Worm (Caenorhabditis elegans) whole organism, L4 larva: Measurements from ENCODE around the gene cav-1.

ENCODE experiments used
- F44E2.7 ChIP-seq: fragments of 200-800 bp; sonication (Bioruptor generic); IDR thresholded peaks from 2 replicates; pipeline ENCODE4 v2.1.2; 2022; ENCODE audit warnings: missing genetic modification characterization, missing compliant biosample characterization
- F49E8.2 ChIP-seq: sonication (generic microtip); optimal IDR thresholded peaks from 2 replicates; lab custom pipeline; 2016; ENCODE audit warnings: missing compliant biosample characterization, mild to moderate bottlenecking, missing genetic modification characterization, borderline replicate concordance
- Y105C5A.15 ChIP-seq: fragments of 200-800 bp; sonication (Bioruptor generic); IDR thresholded peaks from 2 replicates; pipeline ENCODE4 v1.3.6; 2022; ENCODE audit warnings: missing genetic modification characterization, missing compliant biosample characterization
- Y5F2A.4 ChIP-seq: fragments of 200-800 bp; sonication (Bioruptor generic); optimal IDR thresholded peaks from 2 replicates; lab custom pipeline; 2018; ENCODE audit warnings: mild to moderate bottlenecking, missing genetic modification characterization, missing compliant biosample characterization
- aha-1 ChIP-seq: fragments of 150-350 bp; peaks from one replicate; lab custom pipeline; 2014; ENCODE audit warnings: missing biosample characterization, missing genetic modification characterization
- ces-1 ChIP-seq: fragments of 150-350 bp; sonication (generic microtip); optimal IDR thresholded peaks from 4 replicates; lab custom pipeline; 2014; ENCODE audit warnings: missing biosample characterization, missing genetic modification reagents, missing genetic modification characterization
- ctbp-1 ChIP-seq: fragments of 200-800 bp; sonication (Bioruptor generic); IDR thresholded peaks from 2 replicates; pipeline ENCODE4 v1.3.6; 2022; ENCODE audit warnings: missing genetic modification reagents, missing genetic modification characterization, missing compliant biosample characterization
- daf-12 ChIP-seq: fragments of 150-350 bp; optimal IDR thresholded peaks from 2 replicates; lab custom pipeline; 2014; ENCODE audit warnings: missing biosample characterization, missing genetic modification reagents, missing genetic modification characterization
- dmd-8 ChIP-seq: fragments of 200-800 bp; sonication (Bioruptor generic); IDR thresholded peaks from 2 replicates; pipeline ENCODE4 v1.3.6; 2022; ENCODE audit warnings: missing genetic modification characterization, missing compliant biosample characterization
- dmd-9 ChIP-seq: fragments of 200-800 bp; sonication (Bioruptor generic); IDR thresholded peaks from 2 replicates; pipeline ENCODE4 v1.3.6; 2022; ENCODE audit warnings: missing genetic modification reagents, missing genetic modification characterization, missing compliant biosample characterization
- dpl-1 ChIP-seq: fragments of 150-350 bp; optimal IDR thresholded peaks from 2 replicates; lab custom pipeline; 2014; ENCODE audit warnings: missing biosample characterization, missing genetic modification reagents, missing genetic modification characterization
- dve-1 ChIP-seq: sonication (generic microtip); optimal IDR thresholded peaks from 2 replicates; lab custom pipeline; 2017; ENCODE audit warnings: antibody characterized with exemption, mild to moderate bottlenecking, missing genetic modification characterization, missing compliant biosample characterization; ENCODE audit not compliant: insufficient read depth
- egl-27 ChIP-seq: sonication (generic microtip); optimal IDR thresholded peaks from 3 replicates; lab custom pipeline; 2017; ENCODE audit warnings: missing biosample characterization, missing genetic modification reagents, missing genetic modification characterization
- fos-1 ChIP-seq: fragments of 150-350 bp; optimal IDR thresholded peaks from 2 replicates; lab custom pipeline; 2014; ENCODE audit warnings: missing biosample characterization, missing genetic modification characterization
- hlh-30 ChIP-seq: sonication (generic microtip); optimal IDR thresholded peaks from 2 replicates; lab custom pipeline; 2017; ENCODE audit warnings: antibody characterized with exemption, mild to moderate bottlenecking, missing genetic modification characterization, missing compliant biosample characterization; ENCODE audit not compliant: insufficient read depth
- hmg-1.1 ChIP-seq: fragments of 200-800 bp; sonication (Bioruptor generic); IDR thresholded peaks from 2 replicates; pipeline ENCODE4 v1.3.6; 2022; ENCODE audit warnings: missing genetic modification reagents, missing genetic modification characterization, missing compliant biosample characterization
- jun-1 ChIP-seq: fragments of 150-350 bp; optimal IDR thresholded peaks from 2 replicates; lab custom pipeline; 2014; ENCODE audit warnings: missing biosample characterization, missing genetic modification reagents, missing genetic modification characterization
- lim-7 ChIP-seq: fragments of 200-800 bp; sonication (Bioruptor generic); IDR thresholded peaks from 2 replicates; pipeline ENCODE4 v1.3.6; 2022; ENCODE audit warnings: missing genetic modification characterization, missing compliant biosample characterization
- lin-1 ChIP-seq: fragments of 200-800 bp; sonication (Bioruptor generic); IDR thresholded peaks from 2 replicates; pipeline ENCODE4 v1.3.6; 2022; ENCODE audit warnings: missing genetic modification reagents, missing genetic modification characterization, missing compliant biosample characterization
- madf-9 ChIP-seq: fragments of 200-800 bp; sonication (Bioruptor generic); conservative IDR thresholded peaks from 2 replicates; pipeline ENCODE4 v1.3.6; 2022; ENCODE audit warnings: missing genetic modification reagents, missing genetic modification characterization, missing compliant biosample characterization
- mdl-1 ChIP-seq, 2 experiments: fragments of 150-350 bp in 1 of 2; sonication (generic microtip) in 1 of 2; optimal IDR thresholded peaks; 2 replicates each; lab custom pipeline; 2014 to 2017; ENCODE audit warnings: missing biosample characterization in 2 of 2, missing genetic modification characterization in 2 of 2
- mep-1 ChIP-seq: fragments of 150-350 bp; sonication (generic microtip); optimal IDR thresholded peaks from 3 replicates; lab custom pipeline; 2014; ENCODE audit warnings: missing biosample characterization, missing genetic modification characterization
- nhr-11 ChIP-seq: fragments of 150-350 bp; optimal IDR thresholded peaks from 2 replicates; lab custom pipeline; 2014; ENCODE audit warnings: missing biosample characterization, missing genetic modification characterization
- nhr-25 ChIP-seq: sonication (generic microtip); optimal IDR thresholded peaks from 2 replicates; lab custom pipeline; 2017; ENCODE audit warnings: missing genetic modification characterization, mild to moderate bottlenecking, missing compliant biosample characterization, antibody characterized with exemption, moderate library complexity, borderline replicate concordance; ENCODE audit not compliant: insufficient read depth
- nhr-28 ChIP-seq: fragments of 150-350 bp; optimal IDR thresholded peaks from 2 replicates; lab custom pipeline; 2014; ENCODE audit warnings: missing biosample characterization, missing genetic modification characterization
- pha-4 ChIP-seq, 2 experiments: fragments of 150-350 bp in 1 of 2; fragments of 200-800 bp in 1 of 2; sonication (Bioruptor generic) in 1 of 2; IDR thresholded peaks in 1 of 2; optimal IDR thresholded peaks in 1 of 2; 2 replicates each; pipeline versions ENCODE4 v1.3.6 to Lab custom; 2014 to 2022; ENCODE audit warnings: missing genetic modification characterization in 2 of 2, missing genetic modification reagents in 2 of 2, missing biosample characterization in 1 of 2, missing compliant biosample characterization in 1 of 2
- php-3 ChIP-seq: fragments of 200-800 bp; sonication (Bioruptor generic); IDR thresholded peaks from 2 replicates; pipeline ENCODE4 v1.3.6; 2022; ENCODE audit warnings: missing genetic modification reagents, missing genetic modification characterization, missing compliant biosample characterization
- rbr-2 ChIP-seq: sonication (generic microtip); optimal IDR thresholded peaks from 2 replicates; lab custom pipeline; 2016; ENCODE audit warnings: missing genotype, missing genetic modification characterization, missing compliant biosample characterization
- saeg-2 ChIP-seq: fragments of 200-800 bp; sonication (Bioruptor generic); IDR thresholded peaks from 2 replicates; pipeline ENCODE4 v1.3.6; 2022; ENCODE audit warnings: missing genetic modification reagents, missing genetic modification characterization, missing compliant biosample characterization
- set-16 ChIP-seq: fragments of 200-800 bp; sonication (Bioruptor generic); IDR thresholded peaks from 2 replicates; pipeline ENCODE4 v1.3.6; 2022; ENCODE audit warnings: missing genetic modification reagents, missing genetic modification characterization, missing compliant biosample characterization
- snpc-1.2 ChIP-seq: fragments of 200-800 bp; sonication (Bioruptor generic); IDR thresholded peaks from 2 replicates; pipeline ENCODE4 v1.3.6; 2022; ENCODE audit warnings: missing genetic modification reagents, missing genetic modification characterization, missing compliant biosample characterization
- snpc-4 ChIP-seq: fragments of 150-350 bp; optimal IDR thresholded peaks from 2 replicates; lab custom pipeline; 2014; ENCODE audit warnings: missing biosample characterization, missing genetic modification characterization
- spr-3 ChIP-seq: fragments of 200-800 bp; sonication (Bioruptor generic); optimal IDR thresholded peaks from 2 replicates; lab custom pipeline; 2018; ENCODE audit warnings: mild to moderate bottlenecking, missing genetic modification characterization, missing compliant biosample characterization
- tag-97 ChIP-seq: fragments of 200-800 bp; sonication (Bioruptor generic); IDR thresholded peaks from 2 replicates; pipeline ENCODE4 v1.3.6; 2022; ENCODE audit warnings: missing genetic modification characterization, missing compliant biosample characterization
- unc-62 ChIP-seq, 3 experiments: fragments of 150-350 bp in 1 of 3; sonication (generic microtip); optimal IDR thresholded peaks in 2 of 3; peaks in 1 of 3; 1 replicate in 1 of 3; 2 replicates in 2 of 3; lab custom pipeline; 2014 to 2017; ENCODE audit warnings: missing biosample characterization in 3 of 3, missing genetic modification characterization in 3 of 3, missing genetic modification reagents in 3 of 3, missing genotype in 1 of 3
- zfp-3 ChIP-seq: fragments of 200-800 bp; sonication (Bioruptor generic); conservative IDR thresholded peaks from 2 replicates; pipeline ENCODE4 v1.3.6; 2022; ENCODE audit warnings: missing genetic modification reagents, missing genetic modification characterization, missing compliant biosample characterization
- zip-2 ChIP-seq: fragments of 150-350 bp; optimal IDR thresholded peaks from 2 replicates; lab custom pipeline; 2014; ENCODE audit warnings: missing biosample characterization, missing genetic modification characterization

cav-1 gene

ce11 chrIV:9784689-9785088 lies 12.4 kb downstream of the cav-1 start, which contains the start of gene sre-4:
Gene sre-4 (minus strand): TSS chrIV:9784789.
- TF ChIP-seq rbr-2 (tag; lab: Kevin White, UChicago) (no peak), nhr-11 (no peak), fos-1 (no peak), hlh-30 (tag; lab: Kevin White, UChicago) (no peak), dpl-1 (no peak), ces-1 (GFP tag; lab: Kevin White, UChicago) (no peak), dmd-9 (GFP tag; lab: Robert Waterston, UW) (no peak), hmg-1.1 (GFP tag; lab: Robert Waterston, UW) (no peak), set-16 (GFP tag; lab: Robert Waterston, UW) (no peak), zip-2 (no peak), egl-27 (tag; lab: Kevin White, UChicago) (no peak), saeg-2 (GFP tag; lab: Robert Waterston, UW) (no peak), Y5F2A.4 (GFP tag; lab: Kevin White, UChicago) (no peak), dmd-8 (GFP tag; lab: Robert Waterston, UW) (no peak), unc-62 (GFP tag; optimal IDR thresholded peaks at IDR 0.05 in 1 of 2; lab: Kevin White, UChicago) (no peak), unc-62 (tag; optimal IDR thresholded peaks at IDR 0.05; lab: Kevin White, UChicago) (no peak)

ce11 chrIV:9789496-9789895 lies 17.2 kb downstream of the cav-1 start, which contains the start of gene T13F2.4:
Gene T13F2.4 (plus strand): TSS chrIV:9789796.
- no peak for TF ChIP-seq dmd-9 (GFP tag; lab: Robert Waterston, UW)
- no peak for TF ChIP-seq madf-9 (GFP tag; lab: Robert Waterston, UW)
- no peak for TF ChIP-seq lin-1 (GFP tag; lab: Robert Waterston, UW)
- TF ChIP-seq zip-2: no peak
- no peak for TF ChIP-seq F44E2.7 (GFP tag; lab: Robert Waterston, UW)
- no peak for TF ChIP-seq rbr-2 (tag; lab: Kevin White, UChicago)
- TF ChIP-seq set-16 (GFP tag; lab: Robert Waterston, UW): no peak
- TF ChIP-seq daf-12: no peak
- TF ChIP-seq mep-1 (tag; lab: Kevin White, UChicago): no peak
- TF ChIP-seq pha-4 (GFP tag; IDR thresholded peaks at IDR 0.05; lab: Robert Waterston, UW): no peak
- TF ChIP-seq pha-4 (tag; optimal IDR thresholded peaks at IDR 0.05; lab: Kevin White, UChicago): no peak
- no peak for TF ChIP-seq tag-97 (GFP tag; lab: Robert Waterston, UW)
- no peak for TF ChIP-seq lim-7 (GFP tag; lab: Robert Waterston, UW)
- TF ChIP-seq jun-1 (tag; lab: Kevin White, UChicago): no peak
- TF ChIP-seq php-3 (GFP tag; lab: Robert Waterston, UW): no peak
- no peak for TF ChIP-seq unc-62 (GFP tag; optimal IDR thresholded peaks at IDR 0.05 in 1 of 2; lab: Kevin White, UChicago)
- no peak for TF ChIP-seq unc-62 (tag; optimal IDR thresholded peaks at IDR 0.05; lab: Kevin White, UChicago)
- no peak for TF ChIP-seq ctbp-1 (GFP tag; lab: Robert Waterston, UW)
- TF ChIP-seq spr-3 (GFP tag; lab: Kevin White, UChicago): no peak
- no peak for TF ChIP-seq snpc-4
- no peak for TF ChIP-seq nhr-25
- no peak for TF ChIP-seq Y105C5A.15 (GFP tag; lab: Robert Waterston, UW)

- no peak for TF ChIP-seq zfp-3 (GFP tag; lab: Robert Waterston, UW)
- no peak for TF ChIP-seq snpc-1.2 (GFP tag; lab: Robert Waterston, UW)
- TF ChIP-seq nhr-28 (tag; lab: Kevin White, UChicago): peak; percentile 50
- TF ChIP-seq unc-62 (GFP tag; optimal IDR thresholded peaks at IDR 0.05 in 1 of 2; lab: Kevin White, UChicago): peak in 1 of 2 experiments; percentile 91
- no peak for TF ChIP-seq unc-62 (tag; optimal IDR thresholded peaks at IDR 0.05; lab: Kevin White, UChicago)
Observed at ce11 chrIV:9790708-9791107, 18.4 kb downstream of the cav-1 start.

ce11 chrIV:9795250-9795649 lies 22.9 kb downstream of the cav-1 start:
- TF ChIP-seq set-16 (GFP tag; lab: Robert Waterston, UW) (peak; percentile 65), mdl-1 (tag; optimal IDR thresholded peaks at IDR 0.05; lab: Kevin White, UChicago) (no peak), F49E8.2 (tag; lab: Kevin White, UChicago) (no peak), dve-1 (tag; lab: Kevin White, UChicago) (no peak), aha-1 (tag; lab: Kevin White, UChicago) (peak; percentile 52), nhr-28 (tag; lab: Kevin White, UChicago) (no peak)
